Worm (Caenorhabditis elegans) whole organism, L1 larva: ENCODE measurements around the gene bre-1.

Source experiments
- C16A3.4 ChIP-seq: fragments of 150-350 bp; optimal IDR thresholded peaks from 2 replicates; lab custom pipeline; 2014; ENCODE audit warnings: missing biosample characterization, missing genetic modification characterization
- efl-1 ChIP-seq, 4 experiments: fragments of 150-350 bp; optimal IDR thresholded peaks in 3 of 4; peaks in 1 of 4; 1 replicate in 1 of 4; 2 replicates in 3 of 4; lab custom pipeline; 2014; ENCODE audit warnings: missing biosample characterization in 2 of 4, missing genetic modification characterization in 2 of 4, missing genetic modification reagents in 2 of 4
- egl-13 ChIP-seq: sonication (generic microtip); optimal IDR thresholded peaks from 2 replicates; lab custom pipeline; 2016; ENCODE audit warnings: missing genotype, missing genetic modification reagents, missing genetic modification characterization, missing compliant biosample characterization
- lsy-2 ChIP-seq, 2 experiments: fragments of 150-350 bp; optimal IDR thresholded peaks; 2 replicates each; lab custom pipeline; 2014; ENCODE audit warnings: missing biosample characterization in 2 of 2, missing genetic modification characterization in 2 of 2
- mep-1 ChIP-seq: fragments of 150-350 bp; optimal IDR thresholded peaks from 2 replicates; lab custom pipeline; 2014; ENCODE audit warnings: missing biosample characterization, missing genetic modification characterization
- nhr-11 ChIP-seq: fragments of 150-350 bp; optimal IDR thresholded peaks from 2 replicates; lab custom pipeline; 2014; ENCODE audit warnings: missing biosample characterization, missing genetic modification characterization
- nhr-28 ChIP-seq: fragments of 150-350 bp; optimal IDR thresholded peaks from 2 replicates; lab custom pipeline; 2014; ENCODE audit warnings: missing biosample characterization, missing genetic modification characterization
- nhr-76 ChIP-seq: sonication (generic microtip); optimal IDR thresholded peaks from 2 replicates; lab custom pipeline; 2017; ENCODE audit warnings: missing biosample characterization, missing genetic modification characterization
- nhr-77 ChIP-seq: fragments of 150-350 bp; optimal IDR thresholded peaks from 2 replicates; lab custom pipeline; 2014; ENCODE audit warnings: missing biosample characterization, missing genetic modification characterization
- pax-3 ChIP-seq: fragments of 200-800 bp; sonication (Bioruptor generic); optimal IDR thresholded peaks from 2 replicates; lab custom pipeline; 2018; ENCODE audit warnings: mild to moderate bottlenecking, missing genetic modification characterization, moderate library complexity, missing compliant biosample characterization
- pqm-1 ChIP-seq: sonication (generic microtip); optimal IDR thresholded peaks from 3 replicates; lab custom pipeline; 2017; ENCODE audit warnings: missing biosample characterization, missing genetic modification characterization
- ztf-11 ChIP-seq, 2 experiments: sonication (generic microtip); optimal IDR thresholded peaks; 2 replicates each; lab custom pipeline; 2016 to 2017; ENCODE audit warnings: missing genetic modification characterization in 2 of 2, missing biosample characterization in 1 of 2, missing compliant biosample characterization in 1 of 2

DNA sequence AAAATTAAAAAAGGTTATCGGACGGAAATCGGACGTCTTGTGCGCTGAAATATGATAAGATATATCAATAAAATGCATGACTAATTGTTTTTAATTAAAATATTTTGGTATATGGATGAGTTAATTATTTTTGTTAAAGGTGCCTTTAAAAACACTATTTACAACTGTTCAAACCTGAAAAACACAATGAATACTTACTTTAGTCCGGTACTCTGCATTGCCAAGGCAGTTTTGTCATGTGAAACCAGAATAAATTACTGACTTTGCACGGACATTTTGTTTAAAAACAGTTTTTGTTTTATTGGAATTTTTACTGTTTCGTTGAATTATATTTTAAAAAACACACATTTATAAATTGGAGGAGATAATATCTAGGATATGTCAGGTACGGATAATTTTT is 19.1 kb upstream of the bre-1 start, which contains the start of gene suex-2:
- TF ChIP-seq efl-1 (optimal IDR thresholded peaks at IDR 0.05; lab: Kevin White, UChicago) (no peak), efl-1 (GFP tag; optimal IDR thresholded peaks at IDR 0.05 in 1 of 2; lab: Kevin White, UChicago) (peak in 1 of 2 experiments; percentile 63), pax-3 (tag; lab: Kevin White, UChicago) (no peak), egl-13 (no peak), lsy-2 (tag; optimal IDR thresholded peaks at IDR 0.05; lab: Kevin White, UChicago) (no peak), nhr-77 (tag; lab: Kevin White, UChicago) (no peak), pqm-1 (no peak), nhr-11 (no peak), nhr-28 (tag; lab: Kevin White, UChicago) (no peak), mep-1 (tag; lab: Kevin White, UChicago) (no peak), ztf-11 (tag; optimal IDR thresholded peaks at IDR 0.05; lab: Kevin White, UChicago) (no peak), C16A3.4 (tag; lab: Kevin White, UChicago) (no peak), nhr-76 (no peak)
